Worm (Caenorhabditis elegans): ENCODE data around the gene Y32H12A.1.

Y32H12A.1 gene

DNA sequence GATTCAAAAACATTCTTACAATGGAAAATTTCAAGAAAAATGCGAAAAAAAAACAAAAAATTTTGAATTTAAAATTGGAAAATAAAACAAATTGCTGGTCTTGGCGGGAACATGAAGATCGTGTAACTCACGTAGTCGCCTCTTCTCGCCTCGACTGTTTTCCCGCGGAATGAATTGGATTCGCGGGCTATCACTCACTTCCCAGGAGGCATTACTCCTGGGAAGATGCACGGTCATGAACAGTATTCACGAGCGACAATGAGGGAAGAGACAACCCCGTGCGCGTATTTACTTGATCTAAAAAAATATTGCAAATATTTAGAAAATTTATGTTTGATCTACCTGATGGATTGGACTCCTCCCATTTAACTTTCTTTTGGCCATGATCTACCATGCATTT is 44.3 kb downstream of the Y32H12A.1 start:
- no peak for TF ChIP-seq fkh-2 (tag; optimal IDR thresholded peaks at IDR 0.05)
- no peak for TF ChIP-seq nhr-43 (tag; optimal IDR thresholded peaks at IDR 0.05; ENCODE audit: poor library complexity, severe bottlenecking)
- no peak for TF ChIP-seq fos-1 (tag; optimal IDR thresholded peaks at IDR 0.05)
- no peak for TF ChIP-seq fkh-10 (GFP tag; optimal IDR thresholded peaks at IDR 0.05)
- TF ChIP-seq unc-62 (GFP tag; optimal IDR thresholded peaks at IDR 0.05), result no peak
- TF ChIP-seq jun-1 (tag; optimal IDR thresholded peaks at IDR 0.05), result no peak
- TF ChIP-seq nhr-76 (tag; optimal IDR thresholded peaks at IDR 0.05), result no peak
- no peak for TF ChIP-seq egl-27 (tag; optimal IDR thresholded peaks at IDR 0.05)
- no peak for TF ChIP-seq lin-15B (tag; optimal IDR thresholded peaks at IDR 0.05)
- TF ChIP-seq nhr-28 (tag; optimal IDR thresholded peaks at IDR 0.05), result no peak
- TF ChIP-seq eor-1 (tag; optimal IDR thresholded peaks at IDR 0.05), result no peak
- no peak for TF ChIP-seq egl-5 (tag; optimal IDR thresholded peaks at IDR 0.05)
- TF ChIP-seq ama-1 (optimal IDR thresholded peaks at IDR 0.05), result no peak
- TF ChIP-seq sea-2 (GFP tag; optimal IDR thresholded peaks at IDR 0.05), result no peak

DNA sequence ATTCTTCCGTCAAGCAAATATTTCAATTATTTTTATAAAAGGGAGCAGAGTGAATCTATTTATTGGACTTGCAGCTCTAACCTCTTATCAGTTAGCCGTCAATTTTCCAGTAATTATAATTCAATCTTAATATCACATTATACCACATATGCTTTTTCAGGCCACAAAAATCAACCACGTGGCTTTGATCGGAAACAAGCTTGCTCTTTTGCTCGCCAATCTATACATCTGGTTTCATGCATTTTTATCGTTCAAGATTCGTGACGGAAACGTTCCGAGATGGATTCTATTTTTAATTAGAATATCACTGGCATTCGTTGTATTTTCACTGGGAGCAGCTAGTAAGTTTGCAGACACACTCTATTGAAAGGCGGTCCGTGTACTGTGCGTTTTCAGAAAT is 45.1 kb downstream of the Y32H12A.1 start:
- TF ChIP-seq sea-2 (GFP tag; optimal IDR thresholded peaks at IDR 0.05), result no peak
- TF ChIP-seq eor-1 (tag; optimal IDR thresholded peaks at IDR 0.05), result no peak
- TF ChIP-seq nfya-1 (tag; optimal IDR thresholded peaks at IDR 0.05; ENCODE audit: insufficient read depth), result no peak
- TF ChIP-seq snpc-4 (tag; optimal IDR thresholded peaks at IDR 0.05), result no peak
- no peak for TF ChIP-seq lin-15B (tag; optimal IDR thresholded peaks at IDR 0.05)
- TF ChIP-seq fkh-2 (tag; optimal IDR thresholded peaks at IDR 0.05), result no peak
- no peak for TF ChIP-seq elt-1 (tag; optimal IDR thresholded peaks at IDR 0.05)
- TF ChIP-seq ceh-16 (tag; optimal IDR thresholded peaks at IDR 0.05), result no peak

DNA sequence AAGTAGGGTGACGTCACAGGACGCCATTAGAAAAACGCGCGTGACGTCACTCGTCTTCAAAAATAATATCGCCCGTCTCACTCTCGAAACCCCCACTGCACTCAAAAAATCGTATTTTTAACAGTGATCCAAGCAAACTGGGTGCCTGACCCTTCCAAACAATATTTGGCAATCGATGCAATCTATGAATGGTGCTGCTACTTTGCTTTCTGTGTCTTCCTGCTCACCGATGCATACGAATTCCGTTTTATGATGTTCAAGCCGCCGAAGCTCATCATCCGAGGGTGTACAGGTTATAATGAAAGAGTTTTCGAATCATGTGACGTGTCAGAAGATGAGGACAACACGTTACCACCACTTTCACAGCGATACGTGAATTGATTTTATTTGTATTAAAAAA is 45.6 kb downstream of the Y32H12A.1 start, which contains the start of gene W03A5.1:
Gene W03A5.1 (plus strand): TSS at position 301 of the 400 bp plus-strand sequence.
- TF ChIP-seq eor-1 (tag; optimal IDR thresholded peaks at IDR 0.05), result no peak
- no peak for TF ChIP-seq nhr-76 (tag; optimal IDR thresholded peaks at IDR 0.05)
- TF ChIP-seq lsy-12 (tag; optimal IDR thresholded peaks at IDR 0.05), result no peak

DNA sequence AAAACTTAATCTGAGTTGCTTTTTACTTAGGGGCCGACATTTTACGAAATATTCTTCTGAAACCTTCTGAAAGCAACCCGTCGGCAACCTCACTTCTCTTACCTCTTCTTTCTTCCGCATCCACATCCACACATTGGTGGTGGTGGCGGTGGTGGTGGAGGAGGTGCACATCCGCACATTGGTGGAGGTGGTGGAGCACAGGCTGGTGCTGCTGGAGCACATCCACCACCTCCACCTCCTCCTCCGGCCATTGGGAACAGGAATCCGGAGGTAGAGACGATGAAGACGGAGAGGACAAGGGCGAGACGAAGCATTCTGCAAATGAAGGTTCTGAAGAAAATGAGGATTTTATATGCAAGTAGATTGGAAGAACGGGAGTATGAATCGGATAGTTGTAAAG is 51.7 kb downstream of the Y32H12A.1 start, which contains the start of gene grl-22:
Gene grl-22 (minus strand): TSS at position 332 of the 400 bp plus-strand sequence.
- TF ChIP-seq nhr-43 (tag; optimal IDR thresholded peaks at IDR 0.05; ENCODE audit: poor library complexity, severe bottlenecking) (no peak), unc-39 (tag; optimal IDR thresholded peaks at IDR 0.05) (no peak), ZK546.5 (tag; optimal IDR thresholded peaks at IDR 0.05) (no peak), lsy-12 (tag; optimal IDR thresholded peaks at IDR 0.05) (no peak), nhr-67 (tag; optimal IDR thresholded peaks at IDR 0.05) (no peak), jun-1 (tag; optimal IDR thresholded peaks at IDR 0.05) (no peak), nhr-12 (tag; optimal IDR thresholded peaks at IDR 0.05) (no peak)
